Worm (Caenorhabditis elegans) whole organism, L4 larva: ENCODE data around the gene T25C12.3.
A peak's percentile ranks its signal among the peaks of the same experiment; 100 is the strongest.

ENCODE experiments used
- D1046.2 ChIP-seq: fragments of 200-800 bp; sonication (Bioruptor generic); IDR thresholded peaks from 2 replicates; pipeline ENCODE4 v1.3.6; 2022; ENCODE audit warnings: missing genetic modification characterization, missing compliant biosample characterization
- F49E8.2 ChIP-seq: sonication (generic microtip); optimal IDR thresholded peaks from 2 replicates; lab custom pipeline; 2016; ENCODE audit warnings: missing compliant biosample characterization, mild to moderate bottlenecking, missing genetic modification characterization, borderline replicate concordance
- T20F7.1 ChIP-seq: fragments of 200-800 bp; sonication (Bioruptor generic); optimal IDR thresholded peaks from 2 replicates; lab custom pipeline; 2018; ENCODE audit warnings: mild to moderate bottlenecking, missing genetic modification characterization, missing compliant biosample characterization
- Y48G9A.11 ChIP-seq: fragments of 200-800 bp; sonication (Bioruptor generic); IDR thresholded peaks from 2 replicates; pipeline ENCODE4 v1.3.6; 2022; ENCODE audit warnings: missing genetic modification reagents, missing genetic modification characterization, missing compliant biosample characterization
- aha-1 ChIP-seq: fragments of 150-350 bp; peaks from one replicate; lab custom pipeline; 2014; ENCODE audit warnings: missing biosample characterization, missing genetic modification characterization
- arid-1 ChIP-seq: fragments of 200-800 bp; sonication (Bioruptor generic); conservative IDR thresholded peaks from 2 replicates; pipeline ENCODE4 v1.3.6; 2022; ENCODE audit warnings: missing genetic modification reagents, missing genetic modification characterization, missing compliant biosample characterization
- attf-4 ChIP-seq: sonication (generic microtip); optimal IDR thresholded peaks from 3 replicates; lab custom pipeline; 2017; ENCODE audit warnings: missing biosample characterization, missing genetic modification characterization
- ceh-44 ChIP-seq: fragments of 200-800 bp; sonication (Bioruptor generic); IDR thresholded peaks from 2 replicates; pipeline ENCODE4 v1.3.6; 2022; ENCODE audit warnings: missing genetic modification reagents, missing genetic modification characterization, missing compliant biosample characterization
- ceh-62 ChIP-seq: sonication (generic microtip); optimal IDR thresholded peaks from 2 replicates; lab custom pipeline; 2017; ENCODE audit warnings: missing biosample characterization, missing genetic modification characterization
- ceh-82 ChIP-seq: sonication (generic microtip); optimal IDR thresholded peaks from 2 replicates; lab custom pipeline; 2017; ENCODE audit warnings: missing biosample characterization, missing genetic modification characterization
- ctbp-1 ChIP-seq: fragments of 200-800 bp; sonication (Bioruptor generic); IDR thresholded peaks from 2 replicates; pipeline ENCODE4 v1.3.6; 2022; ENCODE audit warnings: missing genetic modification reagents, missing genetic modification characterization, missing compliant biosample characterization
- daf-16 ChIP-seq, 3 experiments: sonication (generic microtip); optimal IDR thresholded peaks; 2 replicates each; lab custom pipeline; 2016 to 2017; ENCODE audit warnings: missing genetic modification characterization in 3 of 3, missing genetic modification reagents in 3 of 3, mild to moderate bottlenecking in 2 of 3, missing compliant biosample characterization in 2 of 3, missing biosample characterization in 1 of 3, moderate library complexity in 1 of 3
- daf-8 ChIP-seq: fragments of 200-800 bp; sonication (Bioruptor generic); IDR thresholded peaks from 2 replicates; pipeline ENCODE4 v1.3.6; 2022; ENCODE audit warnings: missing genetic modification characterization, missing compliant biosample characterization
- dmd-6 ChIP-seq: fragments of 200-800 bp; sonication (Bioruptor generic); IDR thresholded peaks from 2 replicates; pipeline ENCODE4 v1.3.6; 2022; ENCODE audit warnings: missing genetic modification reagents, missing genetic modification characterization, missing compliant biosample characterization
- egl-27 ChIP-seq: sonication (generic microtip); optimal IDR thresholded peaks from 3 replicates; lab custom pipeline; 2017; ENCODE audit warnings: missing biosample characterization, missing genetic modification reagents, missing genetic modification characterization
- fos-1 ChIP-seq: fragments of 150-350 bp; optimal IDR thresholded peaks from 2 replicates; lab custom pipeline; 2014; ENCODE audit warnings: missing biosample characterization, missing genetic modification characterization
- hif-1 ChIP-seq, 2 experiments: sonication (generic microtip); optimal IDR thresholded peaks; 2 replicates each; lab custom pipeline; 2016 to 2017; ENCODE audit warnings: missing compliant biosample characterization in 2 of 2, missing genetic modification characterization in 2 of 2, missing genetic modification reagents in 2 of 2, missing genotype in 2 of 2, mild to moderate bottlenecking in 1 of 2
- hlh-11 ChIP-seq: fragments of 200-800 bp; sonication (Bioruptor generic); optimal IDR thresholded peaks from 2 replicates; lab custom pipeline; 2018; ENCODE audit warnings: mild to moderate bottlenecking, missing genetic modification characterization, missing compliant biosample characterization
- hlh-30 ChIP-seq: sonication (generic microtip); optimal IDR thresholded peaks from 2 replicates; lab custom pipeline; 2017; ENCODE audit warnings: antibody characterized with exemption, mild to moderate bottlenecking, missing genetic modification characterization, missing compliant biosample characterization; ENCODE audit not compliant: insufficient read depth
- lin-15B ChIP-seq: fragments of 150-350 bp; sonication (generic microtip); optimal IDR thresholded peaks from 3 replicates; lab custom pipeline; 2014; ENCODE audit warnings: missing biosample characterization, missing genetic modification characterization
- lir-3 ChIP-seq: sonication (generic microtip); optimal IDR thresholded peaks from 2 replicates; lab custom pipeline; 2016; ENCODE audit warnings: mild to moderate bottlenecking, missing genetic modification characterization, missing compliant biosample characterization
- mdt-29 ChIP-seq: fragments of 200-800 bp; sonication (Bioruptor generic); IDR thresholded peaks from 2 replicates; pipeline ENCODE4 v1.3.6; 2022; ENCODE audit warnings: missing genetic modification reagents, missing genetic modification characterization, missing compliant biosample characterization
- mes-2 ChIP-seq: sonication (generic microtip); optimal IDR thresholded peaks from 2 replicates; lab custom pipeline; 2016; ENCODE audit warnings: missing genotype, mild to moderate bottlenecking, missing genetic modification characterization, missing compliant biosample characterization; ENCODE audit not compliant: poor library complexity, severe bottlenecking
- mxl-2 ChIP-seq: fragments of 200-800 bp; sonication (Bioruptor generic); conservative IDR thresholded peaks from 2 replicates; pipeline ENCODE4 v1.3.6; 2022; ENCODE audit warnings: missing genetic modification reagents, missing genetic modification characterization, missing compliant biosample characterization
- mxl-3 ChIP-seq: fragments of 200-800 bp; sonication (Bioruptor generic); optimal IDR thresholded peaks from 2 replicates; lab custom pipeline; 2018; ENCODE audit warnings: mild to moderate bottlenecking, missing genetic modification characterization, missing compliant biosample characterization
- nhr-102 ChIP-seq: sonication (generic microtip); optimal IDR thresholded peaks from 2 replicates; lab custom pipeline; 2016; ENCODE audit warnings: mild to moderate bottlenecking, missing genetic modification characterization, moderate library complexity, missing compliant biosample characterization
- nhr-28 ChIP-seq: fragments of 150-350 bp; optimal IDR thresholded peaks from 2 replicates; lab custom pipeline; 2014; ENCODE audit warnings: missing biosample characterization, missing genetic modification characterization
- nhr-41 ChIP-seq: fragments of 200-800 bp; sonication (Bioruptor generic); IDR thresholded peaks from 2 replicates; pipeline ENCODE4 v1.3.6; 2022; ENCODE audit warnings: missing genetic modification reagents, missing genetic modification characterization, missing compliant biosample characterization
- pha-4 ChIP-seq, 2 experiments: fragments of 150-350 bp in 1 of 2; fragments of 200-800 bp in 1 of 2; sonication (Bioruptor generic) in 1 of 2; IDR thresholded peaks in 1 of 2; optimal IDR thresholded peaks in 1 of 2; 2 replicates each; pipeline versions ENCODE4 v1.3.6 to Lab custom; 2014 to 2022; ENCODE audit warnings: missing genetic modification characterization in 2 of 2, missing genetic modification reagents in 2 of 2, missing biosample characterization in 1 of 2, missing compliant biosample characterization in 1 of 2
- php-3 ChIP-seq: fragments of 200-800 bp; sonication (Bioruptor generic); IDR thresholded peaks from 2 replicates; pipeline ENCODE4 v1.3.6; 2022; ENCODE audit warnings: missing genetic modification reagents, missing genetic modification characterization, missing compliant biosample characterization
- pqm-1 ChIP-seq: sonication (generic microtip); optimal IDR thresholded peaks from 2 replicates; lab custom pipeline; 2017; ENCODE audit warnings: missing biosample characterization, missing genetic modification characterization
- set-16 ChIP-seq: fragments of 200-800 bp; sonication (Bioruptor generic); IDR thresholded peaks from 2 replicates; pipeline ENCODE4 v1.3.6; 2022; ENCODE audit warnings: missing genetic modification reagents, missing genetic modification characterization, missing compliant biosample characterization
- skn-1 ChIP-seq: fragments of 150-350 bp; optimal IDR thresholded peaks from 2 replicates; lab custom pipeline; 2014; ENCODE audit warnings: missing biosample characterization, missing genetic modification characterization
- snpc-4 ChIP-seq: fragments of 150-350 bp; optimal IDR thresholded peaks from 2 replicates; lab custom pipeline; 2014; ENCODE audit warnings: missing biosample characterization, missing genetic modification characterization
- spr-1 ChIP-seq: sonication (generic microtip); optimal IDR thresholded peaks from 2 replicates; lab custom pipeline; 2016; ENCODE audit warnings: mild to moderate bottlenecking, missing genetic modification characterization, missing compliant biosample characterization
- tag-97 ChIP-seq: fragments of 200-800 bp; sonication (Bioruptor generic); IDR thresholded peaks from 2 replicates; pipeline ENCODE4 v1.3.6; 2022; ENCODE audit warnings: missing genetic modification characterization, missing compliant biosample characterization
- unc-130 ChIP-seq: sonication (generic microtip); optimal IDR thresholded peaks from 2 replicates; lab custom pipeline; 2016; ENCODE audit warnings: missing genetic modification reagents, missing genetic modification characterization, missing compliant biosample characterization
- unc-39 ChIP-seq: sonication (generic microtip); optimal IDR thresholded peaks from 2 replicates; lab custom pipeline; 2017; ENCODE audit warnings: missing biosample characterization, missing genetic modification characterization
- unc-62 ChIP-seq, 3 experiments: fragments of 150-350 bp in 1 of 3; sonication (generic microtip); optimal IDR thresholded peaks in 2 of 3; peaks in 1 of 3; 1 replicate in 1 of 3; 2 replicates in 2 of 3; lab custom pipeline; 2014 to 2017; ENCODE audit warnings: missing biosample characterization in 3 of 3, missing genetic modification characterization in 3 of 3, missing genetic modification reagents in 3 of 3, missing genotype in 1 of 3
- zfp-2 ChIP-seq: sonication (generic microtip); optimal IDR thresholded peaks from 2 replicates; lab custom pipeline; 2016; ENCODE audit warnings: mild to moderate bottlenecking, missing genetic modification characterization, missing compliant biosample characterization
- zip-2 ChIP-seq: fragments of 150-350 bp; optimal IDR thresholded peaks from 2 replicates; lab custom pipeline; 2014; ENCODE audit warnings: missing biosample characterization, missing genetic modification characterization
- ztf-11 ChIP-seq: fragments of 150-350 bp; optimal IDR thresholded peaks from 2 replicates; lab custom pipeline; 2014; ENCODE audit warnings: missing biosample characterization, missing genetic modification characterization

The T25C12.3 gene

DNA sequence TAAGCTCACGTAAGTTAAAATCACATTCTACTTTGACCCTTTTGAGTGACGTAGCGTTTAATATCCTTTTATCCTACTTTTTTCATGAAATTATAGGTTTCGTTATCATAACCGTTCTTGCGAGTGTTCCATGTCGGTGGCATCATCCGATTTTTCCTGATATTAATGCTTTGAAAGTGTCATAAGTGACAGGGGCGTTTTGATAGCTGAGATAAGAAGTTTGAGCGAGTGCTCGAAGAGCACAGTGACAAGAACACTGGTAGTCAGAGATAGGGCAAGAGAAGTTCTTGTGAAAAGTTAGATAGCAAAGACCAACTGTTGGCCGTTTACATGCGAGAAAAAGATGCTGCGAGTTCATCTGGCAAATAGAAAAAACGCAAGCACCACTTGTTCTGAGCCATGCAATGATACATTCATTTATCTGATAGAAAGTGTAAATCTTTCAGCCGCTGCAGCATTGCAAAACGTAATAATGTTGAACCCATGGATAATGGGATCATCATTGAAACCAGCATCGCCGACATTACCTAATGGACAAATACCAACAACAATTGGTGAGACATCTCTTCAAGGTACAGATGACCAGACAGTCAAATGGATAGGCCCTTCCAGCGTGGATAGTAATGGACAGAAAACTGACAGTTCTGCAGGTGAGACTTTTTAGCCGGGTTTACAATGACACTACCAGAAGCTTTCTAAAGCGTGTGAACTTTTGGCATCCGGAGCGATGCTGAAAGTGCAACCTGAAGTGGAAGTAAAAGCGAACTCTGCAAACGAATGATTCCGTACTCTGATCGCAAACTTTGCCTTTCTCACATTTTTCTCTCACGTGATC is 18.6 kb downstream of the T25C12.3 start (continued):
- TF ChIP-seq spr-1 (tag; lab: Kevin White, UChicago) (no peak), unc-39 (tag; lab: Kevin White, UChicago) (no peak), unc-130 (GFP tag; lab: Kevin White, UChicago) (no peak), lin-15B (tag; lab: Kevin White, UChicago) (no peak), nhr-28 (tag; lab: Kevin White, UChicago) (peak; percentile 87), fos-1 (tag; lab: Kevin White, UChicago) (no peak), pha-4 (GFP tag; IDR thresholded peaks at IDR 0.05; lab: Robert Waterston, UW) (peak; percentile 27; the same call in 1 of the 2 replicates), pha-4 (tag; optimal IDR thresholded peaks at IDR 0.05; lab: Kevin White, UChicago) (no peak), hlh-11 (tag; lab: Kevin White, UChicago) (peak; percentile 84), pqm-1 (peak; percentile 88), unc-62 (GFP tag; optimal IDR thresholded peaks at IDR 0.05 in 1 of 2; lab: Kevin White, UChicago) (peak in 1 of 2 experiments; percentile 93), unc-62 (tag; optimal IDR thresholded peaks at IDR 0.05; lab: Kevin White, UChicago) (no peak), nhr-41 (GFP tag; lab: Robert Waterston, UW) (0 out of 2 replicates have a peak, but pooled peaks have one; percentile 37), aha-1 (peak; percentile 91), zip-2 (tag; lab: Kevin White, UChicago) (no peak), snpc-4 (tag; lab: Kevin White, UChicago) (no peak), attf-4 (tag; lab: Kevin White, UChicago) (no peak), zfp-2 (tag; lab: Kevin White, UChicago) (no peak), ztf-11 (tag; lab: Kevin White, UChicago) (no peak), set-16 (GFP tag; lab: Robert Waterston, UW) (no peak), D1046.2 (GFP tag; lab: Robert Waterston, UW) (peak; percentile 57; the same call in 1 of the 2 replicates), ceh-82 (tag; lab: Kevin White, UChicago) (no peak), lir-3 (no peak), ceh-62 (no peak), Y48G9A.11 (GFP tag; lab: Robert Waterston, UW) (no peak), T20F7.1 (GFP tag; lab: Kevin White, UChicago) (no peak), tag-97 (no peak; the same call in 1 of the 2 replicates), daf-8 (GFP tag; lab: Robert Waterston, UW) (no peak), arid-1 (GFP tag; lab: Robert Waterston, UW) (no peak), nhr-102 (tag; lab: Kevin White, UChicago) (no peak), hif-1 (tag; optimal IDR thresholded peaks at IDR 0.05; lab: Kevin White, UChicago) (no peak)

- TF ChIP-seq mes-2 (tag; lab: Kevin White, UChicago), result peak; percentile 2
- TF ChIP-seq hlh-30 (tag; lab: Kevin White, UChicago), result peak; percentile 58
- TF ChIP-seq unc-62 (GFP tag; optimal IDR thresholded peaks at IDR 0.05 in 1 of 2; lab: Kevin White, UChicago), result peak in 1 of 2 experiments; percentile 50
- TF ChIP-seq unc-62 (tag; optimal IDR thresholded peaks at IDR 0.05; lab: Kevin White, UChicago), result no peak
- TF ChIP-seq dmd-6 (GFP tag; lab: Robert Waterston, UW), result peak; percentile 41
- TF ChIP-seq tag-97, result no peak
- TF ChIP-seq hlh-11 (tag; lab: Kevin White, UChicago), result peak; percentile 27
- no peak for TF ChIP-seq Y48G9A.11 (GFP tag; lab: Robert Waterston, UW)
These were observed 19.8 kb downstream of the T25C12.3 start for ce11 chrX:11480032-11480431.

DNA sequence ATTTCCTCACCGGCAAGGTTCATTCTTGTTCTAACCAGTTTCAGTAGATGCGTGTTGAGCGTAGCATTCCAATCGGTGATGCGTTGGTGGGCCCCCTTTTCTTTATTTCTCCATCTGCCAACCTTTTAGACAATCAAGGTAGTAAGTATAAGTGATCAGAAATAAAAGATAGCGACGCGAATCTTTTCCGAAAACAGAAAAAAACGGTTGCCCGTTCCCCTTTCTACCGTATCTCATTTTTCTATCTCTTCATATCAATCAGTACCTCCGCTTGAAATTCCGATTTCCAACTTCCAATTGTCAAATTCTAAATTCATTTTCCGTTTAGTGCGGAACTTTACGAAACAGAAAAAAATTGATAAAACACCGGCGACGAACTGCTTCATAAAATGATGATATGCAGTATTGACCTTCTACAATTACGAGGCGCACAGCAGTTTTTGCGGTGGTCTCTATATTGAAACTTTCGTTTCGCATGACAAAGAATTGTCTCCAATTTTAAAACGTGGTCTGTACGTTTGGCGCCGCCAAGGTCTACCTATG is 20.4 kb downstream of the T25C12.3 start:
- no peak for TF ChIP-seq F49E8.2 (tag; lab: Kevin White, UChicago)
- no peak for TF ChIP-seq ztf-11 (tag; lab: Kevin White, UChicago)
- TF ChIP-seq ctbp-1 (GFP tag; lab: Robert Waterston, UW), result no peak
- TF ChIP-seq mxl-2 (GFP tag; lab: Robert Waterston, UW), result no peak
- TF ChIP-seq ceh-44 (GFP tag; lab: Robert Waterston, UW), result no peak
- TF ChIP-seq ceh-62, result no peak
- TF ChIP-seq egl-27, result no peak
- TF ChIP-seq hlh-30 (tag; lab: Kevin White, UChicago), result peak; percentile 10
- TF ChIP-seq aha-1, result peak; percentile 68
- TF ChIP-seq mes-2 (tag; lab: Kevin White, UChicago), result peak; percentile 28
- TF ChIP-seq daf-16 (GFP tag; optimal IDR thresholded peaks at IDR 0.05; lab: Kevin White, UChicago), result no peak
- no peak for TF ChIP-seq daf-16 (tag; optimal IDR thresholded peaks at IDR 0.05; lab: Kevin White, UChicago)
- no peak for TF ChIP-seq nhr-41 (GFP tag; lab: Robert Waterston, UW)
- TF ChIP-seq php-3 (GFP tag; lab: Robert Waterston, UW), result no peak
- no peak for TF ChIP-seq mdt-29
- no peak for TF ChIP-seq skn-1
- no peak for TF ChIP-seq lin-15B (tag; lab: Kevin White, UChicago)
- peak; percentile 5 for TF ChIP-seq mxl-3 (GFP tag; lab: Kevin White, UChicago)
- TF ChIP-seq dmd-6 (GFP tag; lab: Robert Waterston, UW), result peak; percentile 18
